Fruit fly (Drosophila melanogaster) whole organism, embryonic: ENCODE measurements around the gene Arp8.

ENCODE experiments used
- Adf1 ChIP-seq: fragments of 200-800 bp; sonication (Bioruptor generic); IDR thresholded peaks from 2 replicates; pipeline ENCODE4 v1.3.6; 2022; ENCODE audit warnings: missing biosample characterization, missing genetic modification characterization
- Awh ChIP-seq: fragments of 200-800 bp; sonication (Bioruptor generic); IDR thresholded peaks from 2 replicates; pipeline ENCODE4, ENCODE4 v1.3.6; 2022; ENCODE audit warnings: missing biosample characterization, missing genetic modification characterization
- CG10147 ChIP-seq: fragments of 200-800 bp; sonication (Bioruptor generic); optimal IDR thresholded peaks from 2 replicates; lab custom pipeline; 2019; ENCODE audit warnings: missing biosample characterization, mild to moderate bottlenecking, missing genetic modification characterization, moderate library complexity
- CG10979 ChIP-seq: fragments of 200-800 bp; sonication (Bioruptor generic); optimal IDR thresholded peaks from 2 replicates; lab custom pipeline; 2018; ENCODE audit warnings: missing biosample characterization, mild to moderate bottlenecking, missing genetic modification characterization, moderate library complexity
- CG11696 ChIP-seq: fragments of 200-800 bp; sonication (Bioruptor generic); IDR thresholded peaks from 2 replicates; pipeline ENCODE4 v1.3.6; 2022; ENCODE audit warnings: missing biosample characterization, missing genetic modification characterization
- CG14441 ChIP-seq: fragments of 200-800 bp; sonication (Bioruptor generic); IDR thresholded peaks from 2 replicates; pipeline ENCODE4 v1.3.6; 2022; ENCODE audit warnings: missing biosample characterization, missing genetic modification characterization
- CG14860 ChIP-seq: fragments of 200-800 bp; sonication (Bioruptor generic); IDR thresholded peaks from 3 replicates; pipeline ENCODE4 v1.3.6; 2022; ENCODE audit warnings: missing biosample characterization, missing genetic modification characterization; ENCODE audit not compliant: partially characterized antibody
- CG15011 ChIP-seq: fragments of 200-800 bp; sonication (Bioruptor generic); optimal IDR thresholded peaks from 3 replicates; lab custom pipeline; 2018; ENCODE audit warnings: missing biosample characterization, mild to moderate bottlenecking, missing genetic modification characterization
- CG15269 ChIP-seq: fragments of 200-800 bp; sonication (Bioruptor generic); optimal IDR thresholded peaks from 2 replicates; lab custom pipeline; 2018; ENCODE audit warnings: missing biosample characterization, mild to moderate bottlenecking, missing genetic modification characterization, moderate library complexity
- CG15514 ChIP-seq: fragments of 200-800 bp; sonication (Bioruptor generic); optimal IDR thresholded peaks from 3 replicates; lab custom pipeline; 2017; ENCODE audit warnings: missing biosample characterization, missing genetic modification characterization, mild to moderate bottlenecking, moderate library complexity, missing genetic modification reagents
- CG16813 ChIP-seq: fragments of 200-800 bp; sonication (Bioruptor generic); IDR thresholded peaks from 3 replicates; pipeline ENCODE4 v1.3.6; 2022; ENCODE audit warnings: missing biosample characterization, missing genetic modification characterization; ENCODE audit not compliant: partially characterized antibody
- CG17359 ChIP-seq: fragments of 200-800 bp; sonication (Bioruptor generic); optimal IDR thresholded peaks from 3 replicates; lab custom pipeline; 2018; ENCODE audit warnings: missing biosample characterization, mild to moderate bottlenecking, missing genetic modification characterization, moderate library complexity
- CG17802 ChIP-seq: fragments of 200-800 bp; sonication (Bioruptor generic); optimal IDR thresholded peaks from 2 replicates; lab custom pipeline; 2018; ENCODE audit warnings: missing biosample characterization, mild to moderate bottlenecking, missing genetic modification characterization, moderate library complexity
- CG18764 ChIP-seq: fragments of 200-800 bp; sonication (Bioruptor generic); optimal IDR thresholded peaks from 3 replicates; lab custom pipeline; 2016; ENCODE audit warnings: missing biosample characterization, missing genetic modification characterization
- CG32532 ChIP-seq: fragments of 200-800 bp; sonication (Bioruptor generic); IDR thresholded peaks from 2 replicates; pipeline ENCODE4 v1.3.6; 2022; ENCODE audit warnings: missing biosample characterization, missing genetic modification characterization
- CG3281 ChIP-seq: fragments of 200-800 bp; sonication (Bioruptor generic); optimal IDR thresholded peaks from 3 replicates; lab custom pipeline; 2017; ENCODE audit warnings: missing biosample characterization, mild to moderate bottlenecking, missing genetic modification characterization
- CG3847 ChIP-seq: fragments of 200-800 bp; sonication (Bioruptor generic); IDR thresholded peaks from 2 replicates; pipeline ENCODE4 v1.3.6; 2022; ENCODE audit warnings: missing biosample characterization, missing genetic modification characterization
- CG4424 ChIP-seq: fragments of 200-800 bp; sonication (Bioruptor generic); optimal IDR thresholded peaks from 3 replicates; lab custom pipeline; 2016; ENCODE audit warnings: missing biosample characterization, missing genetic modification characterization
- CG5180 ChIP-seq: fragments of 200-800 bp; sonication (Bioruptor generic); optimal IDR thresholded peaks from 3 replicates; lab custom pipeline; 2017; ENCODE audit warnings: missing biosample characterization, missing genetic modification characterization, mild to moderate bottlenecking, moderate library complexity, missing genetic modification reagents
- CG5245 ChIP-seq: fragments of 200-800 bp; sonication (Bioruptor generic); optimal IDR thresholded peaks from 3 replicates; lab custom pipeline; 2016; ENCODE audit warnings: missing biosample characterization, missing genetic modification characterization
- CG7372 ChIP-seq: fragments of 200-800 bp; sonication (Bioruptor generic); IDR thresholded peaks from 2 replicates; pipeline ENCODE4 v1.3.6; 2022; ENCODE audit warnings: missing biosample characterization, missing genetic modification characterization
- CG7987 ChIP-seq: fragments of 200-800 bp; sonication (Bioruptor generic); optimal IDR thresholded peaks from 2 replicates; lab custom pipeline; 2018; ENCODE audit warnings: missing biosample characterization, mild to moderate bottlenecking, missing genetic modification characterization, moderate library complexity
- CG8478 ChIP-seq: fragments of >200 bp; optimal IDR thresholded peaks from 2 replicates; lab custom pipeline; 2018
- CG8765 ChIP-seq: fragments of 200-800 bp; sonication (Bioruptor generic); IDR thresholded peaks from 2 replicates; pipeline ENCODE4 v1.3.6; 2022; ENCODE audit warnings: missing biosample characterization, missing genetic modification characterization
- CTCF ChIP-seq: fragments of 200-800 bp; sonication (Bioruptor generic); optimal IDR thresholded peaks from 2 replicates; lab custom pipeline; 2017; ENCODE audit warnings: missing biosample characterization, mild to moderate bottlenecking, missing genetic modification characterization, moderate library complexity
- Deaf1 ChIP-seq: fragments of 200-800 bp; optimal IDR thresholded peaks from 3 replicates; lab custom pipeline; 2019; ENCODE audit warnings: missing biosample characterization, mild to moderate bottlenecking, missing genetic modification characterization, moderate library complexity
- Dip2 ChIP-seq: fragments of 200-800 bp; sonication (Bioruptor generic); IDR thresholded peaks from 2 replicates; pipeline ENCODE4 v1.3.6; 2022; ENCODE audit warnings: missing biosample characterization, missing genetic modification characterization
- Hmr ChIP-seq: fragments of 200-800 bp; sonication (Bioruptor generic); optimal IDR thresholded peaks from 3 replicates; lab custom pipeline; 2017; ENCODE audit warnings: mild to moderate bottlenecking, missing biosample characterization, missing genetic modification reagents, missing genetic modification characterization
- NFAT ChIP-seq: fragments of 200-800 bp; sonication (Bioruptor generic); IDR thresholded peaks from 2 replicates; pipeline ENCODE4 v1.3.6; 2022; ENCODE audit warnings: missing biosample characterization, missing genetic modification characterization
- Ptx1 ChIP-seq: fragments of 200-800 bp; sonication (Bioruptor generic); IDR thresholded peaks from 2 replicates; pipeline ENCODE4 v1.3.6; 2022; ENCODE audit warnings: missing biosample characterization, missing genetic modification characterization
- Xbp1 ChIP-seq: fragments of 200-800 bp; sonication (Bioruptor generic); optimal IDR thresholded peaks from 3 replicates; lab custom pipeline; 2016; ENCODE audit warnings: missing biosample characterization, mild to moderate bottlenecking, missing genetic modification characterization
- abd-A ChIP-seq: fragments of 200-800 bp; sonication (Bioruptor generic); optimal IDR thresholded peaks from 3 replicates; lab custom pipeline; 2019; ENCODE audit warnings: missing biosample characterization, mild to moderate bottlenecking, missing genetic modification characterization, moderate library complexity
- ara ChIP-seq: fragments of 200-800 bp; sonication (Bioruptor generic); IDR thresholded peaks from 2 replicates; pipeline ENCODE4 v1.3.6; 2022; ENCODE audit warnings: missing biosample characterization, missing genetic modification characterization
- ase ChIP-seq: fragments of 200-800 bp; sonication (Bioruptor generic); IDR thresholded peaks from 3 replicates; pipeline ENCODE4 v1.3.6; 2022; ENCODE audit warnings: missing biosample characterization, missing genetic modification characterization
- bowl ChIP-seq: fragments of 200-800 bp; sonication (Bioruptor generic); IDR thresholded peaks from 2 replicates; pipeline ENCODE4 v1.3.6; 2022; ENCODE audit warnings: missing biosample characterization, missing genetic modification characterization
- br ChIP-seq: fragments of >200 bp; optimal IDR thresholded peaks from 2 replicates; lab custom pipeline; 2017
- btn ChIP-seq: fragments of 200-800 bp; sonication (Bioruptor generic); optimal IDR thresholded peaks from 2 replicates; lab custom pipeline; 2016; ENCODE audit warnings: missing biosample characterization, missing genetic modification characterization
- dm ChIP-seq: fragments of 200-800 bp; sonication (Bioruptor generic); optimal IDR thresholded peaks from 3 replicates; lab custom pipeline; 2016; ENCODE audit warnings: missing biosample characterization, missing genetic modification characterization
- dmrt99B ChIP-seq: fragments of 200-800 bp; sonication (Bioruptor generic); optimal IDR thresholded peaks from 2 replicates; lab custom pipeline; 2018; ENCODE audit warnings: missing biosample characterization, mild to moderate bottlenecking, missing genetic modification characterization, moderate library complexity
- ems ChIP-seq: fragments of 200-800 bp; sonication (Bioruptor generic); optimal IDR thresholded peaks from 3 replicates; lab custom pipeline; 2016; ENCODE audit warnings: missing biosample characterization, missing genetic modification characterization
- eyg ChIP-seq: fragments of 200-800 bp; sonication (Bioruptor generic); optimal IDR thresholded peaks from 3 replicates; lab custom pipeline; 2016; ENCODE audit warnings: missing biosample characterization, missing genetic modification characterization
- grau ChIP-seq: fragments of 200-800 bp; optimal IDR thresholded peaks from 3 replicates; lab custom pipeline; 2019; ENCODE audit warnings: missing biosample characterization, mild to moderate bottlenecking, missing genetic modification characterization, moderate library complexity
- klu ChIP-seq: fragments of 200-800 bp; sonication (Bioruptor generic); IDR thresholded peaks from 2 replicates; pipeline ENCODE4 v1.3.6; 2022; ENCODE audit warnings: missing biosample characterization, missing genetic modification characterization
- lilli ChIP-seq: fragments of 200-800 bp; sonication (Bioruptor generic); optimal IDR thresholded peaks from 3 replicates; lab custom pipeline; 2016; ENCODE audit warnings: missing biosample characterization, missing genetic modification characterization
- onecut ChIP-seq: fragments of 200-800 bp; sonication (Bioruptor generic); IDR thresholded peaks from 2 replicates; pipeline ENCODE4 v1.3.6; 2022; ENCODE audit warnings: missing biosample characterization, missing genetic modification characterization
- pb ChIP-seq: fragments of 200-800 bp; sonication (Bioruptor generic); optimal IDR thresholded peaks from 3 replicates; lab custom pipeline; 2016; ENCODE audit warnings: missing biosample characterization, missing genetic modification characterization
- peb ChIP-seq: fragments of 200-800 bp; sonication (Bioruptor generic); IDR thresholded peaks from 2 replicates; pipeline ENCODE4 v1.3.6; 2022; ENCODE audit warnings: missing biosample characterization, missing genetic modification characterization
- pros ChIP-seq: fragments of 200-800 bp; sonication (Bioruptor generic); optimal IDR thresholded peaks from 3 replicates; lab custom pipeline; 2019; ENCODE audit warnings: missing biosample characterization, mild to moderate bottlenecking, missing genetic modification characterization, moderate library complexity
- run ChIP-seq: fragments of 200-800 bp; sonication (Bioruptor generic); optimal IDR thresholded peaks from 3 replicates; lab custom pipeline; 2018; ENCODE audit warnings: missing biosample characterization, mild to moderate bottlenecking, missing genetic modification characterization
- slbo ChIP-seq: fragments of 200-800 bp; sonication (Bioruptor generic); IDR thresholded peaks from 2 replicates; pipeline ENCODE4 v1.3.6; 2022; ENCODE audit warnings: missing biosample characterization, missing genetic modification characterization
- tup ChIP-seq: fragments of 200-800 bp; sonication (Bioruptor generic); optimal IDR thresholded peaks from 2 replicates; lab custom pipeline; 2016; ENCODE audit warnings: missing biosample characterization, mild to moderate bottlenecking, missing genetic modification characterization, moderate library complexity
- wor ChIP-seq: fragments of 200-800 bp; sonication (Bioruptor generic); IDR thresholded peaks from 2 replicates; pipeline ENCODE4 v1.3.6; 2022; ENCODE audit warnings: missing biosample characterization, missing genetic modification characterization
- z ChIP-seq: fragments of 200-800 bp; sonication (Bioruptor generic); IDR thresholded peaks from 3 replicates; pipeline ENCODE4 v1.3.6; 2022; ENCODE audit warnings: missing biosample characterization, missing genetic modification characterization

Gene Arp8

dm6 chrX:17850179-17850578, 10.4 kb downstream of the Arp8 start, which contains the start of the genes CG15814 and Spt7 (continued):
- TF ChIP-seq CG3847 (GFP tag; lab: Robert Waterston, UW): peak; percentile 48
- TF ChIP-seq CG8478 (lab: Kevin White, UChicago): no peak
- peak; percentile 51 for TF ChIP-seq eyg
- TF ChIP-seq dmrt99B: no peak
- no peak for TF ChIP-seq CG3281 (GFP tag; lab: Kevin White, UChicago)
- TF ChIP-seq CG15269 (tag; lab: Kevin White, UChicago): no peak
- no peak for TF ChIP-seq abd-A (tag; lab: Kevin White, UChicago)
- TF ChIP-seq ase: no peak
- TF ChIP-seq CG16813 (GFP tag; lab: Robert Waterston, UW): peak; percentile 84
- TF ChIP-seq CG7987 (GFP tag; lab: Kevin White, UChicago): peak; percentile 40
- no peak for TF ChIP-seq CG5180
- 0 out of 2 replicates have a peak, but pooled peaks have one; percentile 8 for TF ChIP-seq bowl (GFP tag; lab: Robert Waterston, UW)
- TF ChIP-seq klu (GFP tag; lab: Robert Waterston, UW): no peak
- no peak for TF ChIP-seq CG8765 (GFP tag; lab: Robert Waterston, UW)
- no peak for TF ChIP-seq peb (GFP tag; lab: Robert Waterston, UW)
- no peak for TF ChIP-seq CG11696 (GFP tag; lab: Robert Waterston, UW)
- peak; percentile 6; the same call in 1 of the 2 replicates for TF ChIP-seq CG14441 (GFP tag; lab: Robert Waterston, UW)
- no peak for TF ChIP-seq CG17802
- TF ChIP-seq CTCF (GFP tag; lab: Kevin White, UChicago): peak; percentile 53
- no peak for TF ChIP-seq Dip2 (GFP tag; lab: Robert Waterston, UW)
- TF ChIP-seq CG32532 (GFP tag; lab: Robert Waterston, UW): no peak
- TF ChIP-seq lilli (GFP tag; lab: Kevin White, UChicago): peak; percentile 16
- TF ChIP-seq CG7372 (GFP tag; lab: Robert Waterston, UW): 0 out of 2 replicates have a peak, but pooled peaks have one; percentile 13
- TF ChIP-seq CG17359 (tag; lab: Kevin White, UChicago): peak; percentile 26
- TF ChIP-seq btn: peak; percentile 8
- TF ChIP-seq Xbp1 (GFP tag; lab: Kevin White, UChicago): no peak
- no peak for TF ChIP-seq br (lab: Kevin White, UChicago)
- TF ChIP-seq grau (tag; lab: Kevin White, UChicago): peak; percentile 39
- no peak for TF ChIP-seq CG4424 (GFP tag; lab: Kevin White, UChicago)
- no peak for TF ChIP-seq tup (GFP tag; lab: Kevin White, UChicago)
- TF ChIP-seq slbo (GFP tag; lab: Robert Waterston, UW): 0 out of 2 replicates have a peak, but pooled peaks have one; percentile 12
- TF ChIP-seq NFAT (GFP tag; lab: Robert Waterston, UW): no peak; the same call in 1 of the 2 replicates
- TF ChIP-seq CG18764: peak; percentile 15
- TF ChIP-seq run (tag; lab: Kevin White, UChicago): no peak
- TF ChIP-seq CG10147 (GFP tag; lab: Kevin White, UChicago): peak; percentile 60
- TF ChIP-seq wor (GFP tag; lab: Robert Waterston, UW): no peak
- no peak for TF ChIP-seq Ptx1 (GFP tag; lab: Robert Waterston, UW)
- peak; percentile 85 for TF ChIP-seq CG15514
- peak; percentile 30 for TF ChIP-seq ems (GFP tag; lab: Kevin White, UChicago)
- TF ChIP-seq ara: 0 out of 2 replicates have a peak, but pooled peaks have one; percentile 24
- no peak for TF ChIP-seq Awh (GFP tag; lab: Robert Waterston, UW)
- TF ChIP-seq CG5245 (GFP tag; lab: Kevin White, UChicago): no peak
- TF ChIP-seq CG10979 (tag; lab: Kevin White, UChicago): no peak
- no peak for TF ChIP-seq pros (GFP tag; lab: Kevin White, UChicago)
- TF ChIP-seq dm (GFP tag; lab: Kevin White, UChicago): peak; percentile 52
- TF ChIP-seq CG15011 (GFP tag; lab: Kevin White, UChicago): no peak
- no peak for TF ChIP-seq Deaf1 (tag; lab: Kevin White, UChicago)
- no peak for TF ChIP-seq z (GFP tag; lab: Robert Waterston, UW)
- no peak for TF ChIP-seq Hmr
- peak; percentile 16; the same call in 1 of the 2 replicates for TF ChIP-seq onecut
- no peak; the same call in 1 of the 2 replicates for TF ChIP-seq Adf1 (GFP tag; lab: Robert Waterston, UW)
- no peak for TF ChIP-seq pb
- peak; percentile 77 for TF ChIP-seq CG14860
